Fruit fly (Drosophila melanogaster) whole organism, prepupa: ENCODE measurements around the gene VhaSFD.

ENCODE experiments used
- CG10669 ChIP-seq: fragments of 200-800 bp; sonication (Bioruptor generic); optimal IDR thresholded peaks from 3 replicates; lab custom pipeline; 2018; ENCODE audit warnings: missing biosample characterization, mild to moderate bottlenecking, missing genetic modification characterization, moderate library complexity
- CG11294 ChIP-seq: fragments of 200-800 bp; sonication (Bioruptor generic); IDR thresholded peaks from 2 replicates; pipeline ENCODE4 v1.3.6; 2022; ENCODE audit warnings: missing biosample characterization, missing genetic modification characterization
- CG11762 ChIP-seq: fragments of 200-800 bp; sonication (Bioruptor generic); optimal IDR thresholded peaks from 3 replicates; lab custom pipeline; 2016; ENCODE audit warnings: missing biosample characterization, missing genetic modification characterization; ENCODE audit not compliant: insufficient read depth
- CG11902 ChIP-seq: fragments of 200-800 bp; sonication (Bioruptor generic); optimal IDR thresholded peaks from 3 replicates; lab custom pipeline; 2016; ENCODE audit warnings: missing biosample characterization, missing genetic modification characterization
- CG15336 ChIP-seq: fragments of 200-800 bp; sonication (Bioruptor generic); IDR thresholded peaks from 2 replicates; pipeline ENCODE4 v1.3.6; 2022; ENCODE audit warnings: missing biosample characterization, missing genetic modification characterization
- CG1621 ChIP-seq: fragments of 200-800 bp; sonication (Bioruptor generic); optimal IDR thresholded peaks from 3 replicates; lab custom pipeline; 2018; ENCODE audit warnings: missing biosample characterization, mild to moderate bottlenecking, missing genetic modification characterization
- CG3032 ChIP-seq: fragments of 200-800 bp; optimal IDR thresholded peaks from 2 replicates; lab custom pipeline; 2019; ENCODE audit warnings: missing biosample characterization, mild to moderate bottlenecking, missing genetic modification characterization, moderate library complexity
- CG31627 ChIP-seq: fragments of 200-800 bp; sonication (Bioruptor generic); optimal IDR thresholded peaks from 3 replicates; lab custom pipeline; 2016; ENCODE audit warnings: missing biosample characterization, missing genetic modification characterization
- CG3919 ChIP-seq: fragments of 200-800 bp; sonication (Bioruptor generic); optimal IDR thresholded peaks from 3 replicates; lab custom pipeline; 2016; ENCODE audit warnings: missing biosample characterization, missing genetic modification characterization
- CG4318 ChIP-seq: fragments of 200-800 bp; sonication (Bioruptor generic); optimal IDR thresholded peaks from 3 replicates; lab custom pipeline; 2017; ENCODE audit warnings: missing biosample characterization, mild to moderate bottlenecking, missing genetic modification characterization
- CG6163 ChIP-seq: fragments of 200-800 bp; sonication (Bioruptor generic); IDR thresholded peaks from 3 replicates; pipeline ENCODE4 v1.3.6; 2022; ENCODE audit warnings: missing biosample characterization, missing genetic modification characterization
- CG6276 ChIP-seq: fragments of 200-800 bp; sonication (Bioruptor generic); optimal IDR thresholded peaks from 2 replicates; lab custom pipeline; 2017; ENCODE audit warnings: missing biosample characterization, mild to moderate bottlenecking, missing genetic modification characterization
- CG6792 ChIP-seq: fragments of 200-800 bp; sonication (Bioruptor generic); optimal IDR thresholded peaks from 3 replicates; lab custom pipeline; 2016; ENCODE audit warnings: missing biosample characterization, missing genetic modification characterization
- CG6854 ChIP-seq: fragments of 200-800 bp; sonication (Bioruptor generic); optimal IDR thresholded peaks from 2 replicates; lab custom pipeline; 2017; ENCODE audit warnings: missing biosample characterization, mild to moderate bottlenecking, missing genetic modification characterization
- CG8119 ChIP-seq: fragments of 200-800 bp; sonication (Bioruptor generic); IDR thresholded peaks from 3 replicates; pipeline ENCODE4 v1.3.6; 2022; ENCODE audit warnings: missing biosample characterization, missing genetic modification characterization
- CG8319 ChIP-seq: fragments of 200-800 bp; sonication (Bioruptor generic); optimal IDR thresholded peaks from 3 replicates; lab custom pipeline; 2016; ENCODE audit warnings: missing biosample characterization, missing genetic modification characterization
- CG9139 ChIP-seq: fragments of 200-800 bp; sonication (Bioruptor generic); optimal IDR thresholded peaks from 3 replicates; lab custom pipeline; 2017; ENCODE audit warnings: missing biosample characterization, mild to moderate bottlenecking, missing genetic modification characterization
- Eip75B ChIP-seq: fragments of 200-800 bp; sonication (Bioruptor generic); optimal IDR thresholded peaks from 3 replicates; lab custom pipeline; 2016; ENCODE audit warnings: missing biosample characterization, missing genetic modification characterization
- Eip93F ChIP-seq: fragments of 200-800 bp; sonication (Bioruptor generic); optimal IDR thresholded peaks from 2 replicates; lab custom pipeline; 2016; ENCODE audit warnings: missing biosample characterization, mild to moderate bottlenecking, missing genetic modification characterization
- Ets21C ChIP-seq: fragments of 200-800 bp; sonication (Bioruptor generic); optimal IDR thresholded peaks from 3 replicates; lab custom pipeline; 2016; ENCODE audit warnings: missing biosample characterization, missing genetic modification characterization
- Ets96B ChIP-seq: fragments of 200-800 bp; optimal IDR thresholded peaks from 2 replicates; lab custom pipeline; 2019; ENCODE audit warnings: missing biosample characterization, mild to moderate bottlenecking, missing genetic modification characterization, moderate library complexity
- Gug ChIP-seq: fragments of 200-800 bp; sonication (Bioruptor generic); IDR thresholded peaks from 2 replicates; pipeline ENCODE4 v1.3.6; 2022; ENCODE audit warnings: missing biosample characterization, missing genetic modification characterization
- Hr39 ChIP-seq: fragments of 200-800 bp; sonication (Bioruptor generic); optimal IDR thresholded peaks from 2 replicates; lab custom pipeline; 2016; ENCODE audit warnings: missing biosample characterization, missing genetic modification characterization
- Hr4 ChIP-seq: fragments of 200-800 bp; sonication (Bioruptor generic); optimal IDR thresholded peaks from 3 replicates; lab custom pipeline; 2016; ENCODE audit warnings: missing biosample characterization, missing genetic modification characterization
- Lpt ChIP-seq: fragments of 200-800 bp; sonication (Bioruptor generic); optimal IDR thresholded peaks from 3 replicates; lab custom pipeline; 2016; ENCODE audit warnings: missing biosample characterization, missing genetic modification characterization
- Sox102F ChIP-seq: fragments of 200-800 bp; sonication (Bioruptor generic); optimal IDR thresholded peaks from 2 replicates; lab custom pipeline; 2016; ENCODE audit warnings: missing biosample characterization, mild to moderate bottlenecking, missing genetic modification characterization
- Sox14 ChIP-seq: fragments of 200-800 bp; sonication (Bioruptor generic); optimal IDR thresholded peaks from 3 replicates; lab custom pipeline; 2016; ENCODE audit warnings: missing biosample characterization, missing genetic modification characterization
- Sox15 ChIP-seq: fragments of 200-800 bp; sonication (Bioruptor generic); optimal IDR thresholded peaks from 3 replicates; lab custom pipeline; 2016; ENCODE audit warnings: missing biosample characterization, missing genetic modification characterization
- acj6 ChIP-seq: fragments of 200-800 bp; sonication (Bioruptor generic); optimal IDR thresholded peaks from 3 replicates; lab custom pipeline; 2016; ENCODE audit warnings: missing biosample characterization, missing genetic modification characterization
- dac ChIP-seq: fragments of 200-800 bp; sonication (Bioruptor generic); optimal IDR thresholded peaks from 2 replicates; lab custom pipeline; 2017; ENCODE audit warnings: missing biosample characterization, mild to moderate bottlenecking, missing genetic modification characterization
- eg ChIP-seq: fragments of 200-800 bp; sonication (Bioruptor generic); IDR thresholded peaks from 3 replicates; pipeline ENCODE4 v1.3.6; 2022; ENCODE audit warnings: missing biosample characterization, missing genetic modification characterization
- esn ChIP-seq: fragments of 200-800 bp; sonication (Bioruptor generic); optimal IDR thresholded peaks from 2 replicates; lab custom pipeline; 2016; ENCODE audit warnings: missing biosample characterization, mild to moderate bottlenecking, missing genetic modification characterization, moderate library complexity
- fkh ChIP-seq: fragments of 200-800 bp; sonication (Bioruptor generic); optimal IDR thresholded peaks from 3 replicates; lab custom pipeline; 2017; ENCODE audit warnings: missing biosample characterization, mild to moderate bottlenecking, missing genetic modification characterization, moderate library complexity
- lz ChIP-seq: fragments of 200-800 bp; sonication (Bioruptor generic); optimal IDR thresholded peaks from 3 replicates; lab custom pipeline; 2016; ENCODE audit warnings: missing biosample characterization, missing genetic modification characterization
- net ChIP-seq: fragments of 200-800 bp; sonication (Bioruptor generic); optimal IDR thresholded peaks from 3 replicates; lab custom pipeline; 2016; ENCODE audit warnings: missing biosample characterization, missing genetic modification characterization
- salr ChIP-seq, 2 experiments: fragments of 200-800 bp; sonication (Bioruptor generic); optimal IDR thresholded peaks; 3 replicates each; lab custom pipeline; 2016 to 2018; ENCODE audit warnings: missing biosample characterization in 2 of 2, missing genetic modification characterization in 2 of 2, mild to moderate bottlenecking in 1 of 2
- spab ChIP-seq: fragments of 200-800 bp; sonication (Bioruptor generic); optimal IDR thresholded peaks from 2 replicates; lab custom pipeline; 2017; ENCODE audit warnings: missing biosample characterization, mild to moderate bottlenecking, missing genetic modification characterization, missing genetic modification reagents
- ss ChIP-seq, 2 experiments: fragments of 200-800 bp; sonication (Bioruptor generic); optimal IDR thresholded peaks; 2 replicates in 1 of 2; 3 replicates in 1 of 2; lab custom pipeline; 2017 to 2018; ENCODE audit warnings: mild to moderate bottlenecking in 2 of 2, missing biosample characterization in 2 of 2, missing genetic modification characterization in 2 of 2, moderate library complexity in 1 of 2
- svp ChIP-seq: fragments of 200-800 bp; sonication (Bioruptor generic); peaks from one replicate; lab custom pipeline; 2016; ENCODE audit warnings: missing biosample characterization, missing genetic modification characterization
- vri ChIP-seq: fragments of 200-800 bp; sonication (Bioruptor generic); optimal IDR thresholded peaks from 3 replicates; lab custom pipeline; 2016; ENCODE audit warnings: missing biosample characterization, mild to moderate bottlenecking, missing genetic modification characterization

The VhaSFD gene

DNA sequence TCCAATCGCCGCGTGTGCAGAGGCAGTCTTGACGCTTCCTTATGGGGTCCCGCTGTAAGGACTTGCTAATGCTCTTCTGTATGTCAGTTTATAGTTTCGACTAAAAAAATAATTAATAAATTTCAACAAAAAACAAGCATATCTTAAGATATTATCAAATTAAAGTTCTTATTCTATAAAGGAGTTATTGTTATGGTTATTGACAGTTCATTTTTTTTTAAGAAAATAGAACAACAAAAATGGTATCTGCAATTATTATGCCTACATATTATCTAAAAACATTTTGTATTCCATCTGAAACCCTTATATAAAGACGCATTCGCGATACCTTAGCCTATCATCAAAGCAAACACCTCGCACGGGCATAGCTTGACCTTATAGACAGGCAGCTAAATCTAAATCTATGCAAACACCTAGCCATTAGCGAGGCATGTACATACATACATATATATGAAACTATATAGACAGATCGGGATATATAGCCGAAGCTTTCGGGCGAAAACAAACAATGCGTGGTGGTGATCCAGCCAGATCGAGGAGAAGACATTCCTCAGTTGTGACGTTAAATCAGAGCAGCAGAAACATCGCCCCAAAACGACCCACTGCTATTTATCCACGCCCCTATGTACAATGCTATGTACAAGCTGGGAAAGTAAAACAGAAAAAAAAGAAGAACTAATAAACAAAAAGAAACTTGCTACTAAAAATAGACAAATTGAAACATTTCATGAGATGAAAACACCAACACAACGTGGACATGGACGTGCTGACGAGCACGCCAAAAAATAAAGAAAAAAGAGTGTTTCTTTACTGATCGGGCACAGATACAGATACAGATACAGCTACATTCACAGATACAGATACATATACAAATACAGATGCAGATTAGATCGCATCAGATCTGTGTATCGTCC, 33.1 kb upstream of the VhaSFD start, which contains the start of gene ppk17:
TSS of gene ppk17 (minus strand) at position 51 of the 914 bp plus-strand sequence.
- TF ChIP-seq spab (GFP tag; lab: Kevin White, UChicago) (no peak), Eip75B (GFP tag; lab: Kevin White, UChicago) (no peak), CG6163 (GFP tag; lab: Robert Waterston, UW) (peak; percentile 48; the same call in 1 of the 3 replicates), CG11294 (GFP tag; lab: Robert Waterston, UW) (no peak), Ets21C (GFP tag; lab: Kevin White, UChicago) (no peak), ss (GFP tag; optimal IDR thresholded peaks at IDR 0.05; lab: Kevin White, UChicago) (no peak), svp (GFP tag; lab: Kevin White, UChicago) (no peak), esn (no peak), CG15336 (peak; percentile 58), CG31627 (GFP tag; lab: Kevin White, UChicago) (no peak), CG6854 (no peak), CG8119 (GFP tag; lab: Robert Waterston, UW) (peak; percentile 55), Eip93F (GFP tag; lab: Kevin White, UChicago) (no peak), CG6276 (GFP tag; lab: Kevin White, UChicago) (peak; percentile 56), Gug (GFP tag; lab: Robert Waterston, UW) (0 out of 2 replicates have a peak, but pooled peaks have one; percentile 19), CG1621 (no peak), Ets96B (tag; lab: Kevin White, UChicago) (no peak), Hr39 (GFP tag; lab: Kevin White, UChicago) (no peak), eg (GFP tag; lab: Robert Waterston, UW) (peak; percentile 75; the same call in 2 of the 3 replicates), CG9139 (GFP tag; lab: Kevin White, UChicago) (no peak), salr (GFP tag; optimal IDR thresholded peaks at IDR 0.05; lab: Kevin White, UChicago) (no peak), Hr4 (GFP tag; lab: Kevin White, UChicago) (no peak), acj6 (no peak), vri (GFP tag; lab: Kevin White, UChicago) (no peak)

- no peak for TF ChIP-seq CG9139 (GFP tag; lab: Kevin White, UChicago)
- TF ChIP-seq CG15336 = peak; percentile 28; the same call in 1 of the 2 replicates
Observed at dm6 chr2L:16754074-16754473, 26.4 kb upstream of the VhaSFD start, which contains the start of gene yellow-b. TSS of gene yellow-b (plus strand) at chr2L:16754336.

DNA sequence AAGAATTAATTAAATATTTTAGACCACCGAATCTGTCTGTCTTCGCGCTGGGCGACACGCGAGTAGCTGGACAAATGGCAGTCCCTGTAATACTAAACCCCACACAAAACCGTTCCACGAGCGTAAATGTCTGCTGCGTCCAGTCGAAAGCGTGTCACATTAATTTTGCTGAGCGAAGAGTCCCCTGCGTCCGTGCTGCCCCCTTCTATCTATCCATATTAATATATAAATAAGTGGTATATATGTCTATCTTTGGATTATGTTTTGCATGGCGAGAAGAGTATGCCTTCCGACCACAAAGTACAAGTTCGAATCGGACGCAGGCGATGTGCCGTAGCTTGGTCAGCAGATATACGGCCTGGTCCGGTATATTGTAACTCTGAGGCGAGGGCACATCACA, 24.7 kb upstream of the VhaSFD start:
- TF ChIP-seq CG8119 (GFP tag; lab: Robert Waterston, UW) = no peak
- no peak for TF ChIP-seq esn
- TF ChIP-seq CG3032 = no peak
- TF ChIP-seq Ets96B (tag; lab: Kevin White, UChicago) = no peak
- TF ChIP-seq eg (GFP tag; lab: Robert Waterston, UW) = no peak
- TF ChIP-seq Lpt (GFP tag; lab: Kevin White, UChicago) = no peak
- no peak for TF ChIP-seq CG1621
- no peak for TF ChIP-seq fkh (GFP tag; lab: Kevin White, UChicago)
- no peak for TF ChIP-seq net (GFP tag; lab: Kevin White, UChicago)
- TF ChIP-seq CG3919 (GFP tag; lab: Kevin White, UChicago) = no peak
- no peak for TF ChIP-seq CG11762 (GFP tag; lab: Kevin White, UChicago)
- no peak for TF ChIP-seq lz (GFP tag; lab: Kevin White, UChicago)
- TF ChIP-seq Sox15 = no peak

DNA sequence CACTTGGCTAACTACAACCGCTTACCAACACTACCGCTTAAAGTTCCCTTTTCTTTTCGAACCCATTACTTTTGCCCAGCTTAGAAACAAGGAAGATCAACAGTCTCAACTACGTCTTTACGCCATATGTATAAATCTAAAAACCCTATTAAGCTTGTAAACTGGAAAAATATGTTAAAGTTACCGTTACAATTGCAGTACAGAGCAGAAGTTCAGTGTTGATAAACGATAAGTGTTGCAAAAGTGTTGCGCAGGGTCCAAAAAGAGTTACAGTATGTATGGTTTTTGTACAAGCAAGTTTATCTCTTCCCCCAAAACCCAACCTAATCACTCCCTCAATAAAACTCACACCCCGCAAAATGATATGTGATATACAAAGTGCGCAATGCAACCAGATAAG, 19.5 kb upstream of the VhaSFD start:
- TF ChIP-seq CG8319 (GFP tag; lab: Kevin White, UChicago) (no peak), CG11902 (no peak), svp (GFP tag; lab: Kevin White, UChicago) (no peak), net (GFP tag; lab: Kevin White, UChicago) (no peak), CG6792 (GFP tag; lab: Kevin White, UChicago) (no peak), Hr4 (GFP tag; lab: Kevin White, UChicago) (no peak), Sox102F (no peak), ss (GFP tag; optimal IDR thresholded peaks at IDR 0.05; lab: Kevin White, UChicago) (no peak), Sox14 (no peak), lz (GFP tag; lab: Kevin White, UChicago) (no peak), eg (GFP tag; lab: Robert Waterston, UW) (no peak), esn (no peak), Hr39 (GFP tag; lab: Kevin White, UChicago) (no peak), Eip93F (GFP tag; lab: Kevin White, UChicago) (no peak), CG10669 (no peak), CG4318 (no peak), vri (GFP tag; lab: Kevin White, UChicago) (no peak), dac (no peak), CG11294 (GFP tag; lab: Robert Waterston, UW) (no peak)
